Fruit fly (Drosophila melanogaster): ENCODE results near the gene Roc1a.

Roc1a gene

DNA sequence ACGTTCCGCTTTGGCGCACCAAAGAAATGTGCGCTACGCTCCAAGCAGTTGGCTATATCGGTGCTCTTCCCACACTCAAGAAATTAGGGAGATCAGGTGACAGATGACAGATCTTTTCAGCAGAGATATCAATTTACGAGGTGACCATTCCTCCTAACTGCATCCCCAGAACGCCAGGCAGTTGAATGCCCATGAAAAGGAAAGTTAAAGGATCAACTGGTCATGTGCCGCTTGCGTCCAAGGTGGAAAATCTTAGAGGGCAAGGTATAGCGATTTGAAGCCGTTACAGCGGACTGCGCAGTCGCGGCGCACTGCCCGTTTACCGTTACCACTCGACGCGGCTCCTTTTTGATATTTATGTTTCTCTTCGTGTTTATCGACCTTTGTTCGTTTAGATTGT, 28.5 kb upstream of the Roc1a start (continued):
- TF ChIP-seq Eip74EF (GFP tag; optimal IDR thresholded peaks at IDR 0.05) = no peak
- peak; percentile 10 for TF ChIP-seq CG12769 (tag; optimal IDR thresholded peaks at IDR 0.05)
- peak; percentile 39 for TF ChIP-seq mam (GFP tag; optimal IDR thresholded peaks at IDR 0.05)
- TF ChIP-seq CG8359 (GFP tag; optimal IDR thresholded peaks at IDR 0.05; ENCODE audit: borderline replicate concordance) = no peak
- no peak for TF ChIP-seq CG14965 (GFP tag; optimal IDR thresholded peaks at IDR 0.05; ENCODE audit: borderline replicate concordance)
- 0 out of 3 replicates have a peak, but pooled peaks have one; percentile 30 for TF ChIP-seq Dbx (GFP tag; IDR thresholded peaks at IDR 0.05)
- TF ChIP-seq tin (GFP tag; optimal IDR thresholded peaks at IDR 0.05) = no peak
- no peak for TF ChIP-seq CG31365 (tag; optimal IDR thresholded peaks at IDR 0.05)
- TF ChIP-seq Dfd (GFP tag; optimal IDR thresholded peaks at IDR 0.05) = no peak
- peak; percentile 26 for TF ChIP-seq dmrt99B (tag; optimal IDR thresholded peaks at IDR 0.05)
- no peak for TF ChIP-seq CG18011 (GFP tag; optimal IDR thresholded peaks at IDR 0.05)
- no peak for TF ChIP-seq salm (tag; optimal IDR thresholded peaks at IDR 0.05)
- no peak for TF ChIP-seq CG7745 (tag; optimal IDR thresholded peaks at IDR 0.05)
- no peak for TF ChIP-seq scrt (GFP tag; optimal IDR thresholded peaks at IDR 0.05)
- no peak for TF ChIP-seq CG3065 (GFP tag; optimal IDR thresholded peaks at IDR 0.05)
- no peak for TF ChIP-seq Drgx (GFP tag; IDR thresholded peaks at IDR 0.05)
- TF ChIP-seq pum (GFP tag; optimal IDR thresholded peaks at IDR 0.05) = no peak
- 0 out of 2 replicates have a peak, but pooled peaks have one; percentile 31 for TF ChIP-seq ttk (GFP tag; IDR thresholded peaks at IDR 0.05)
- TF ChIP-seq danr (GFP tag; IDR thresholded peaks at IDR 0.05) = no peak
- no peak for TF ChIP-seq CrebB (tag; optimal IDR thresholded peaks at IDR 0.05)
- peak; percentile 20 for TF ChIP-seq org-1 (GFP tag; optimal IDR thresholded peaks at IDR 0.05)
- TF ChIP-seq Med (GFP tag) = peak; percentile 84
- TF ChIP-seq CG33213 (GFP tag; optimal IDR thresholded peaks at IDR 0.05) = no peak
- no peak for TF ChIP-seq Tbp (GFP tag; optimal IDR thresholded peaks at IDR 0.05)
- TF ChIP-seq CG8924 (tag; optimal IDR thresholded peaks at IDR 0.05) = peak; percentile 26
- TF ChIP-seq NC2α (GFP tag; optimal IDR thresholded peaks at IDR 0.05) = no peak
- no peak for TF ChIP-seq CG4617 (GFP tag; optimal IDR thresholded peaks at IDR 0.05; ENCODE audit: borderline replicate concordance)
- peak; percentile 34 for TF ChIP-seq D19A (tag; optimal IDR thresholded peaks at IDR 0.05)
- TF ChIP-seq Atf6 (GFP tag; IDR thresholded peaks at IDR 0.05) = 0 out of 2 replicates have a peak, but pooled peaks have one; percentile 27
- TF ChIP-seq bowl (GFP tag; IDR thresholded peaks at IDR 0.05) = no peak
- TF ChIP-seq Hsf (GFP tag; optimal IDR thresholded peaks at IDR 0.05) = peak; percentile 28
- no peak for TF ChIP-seq Dip2 (GFP tag; IDR thresholded peaks at IDR 0.05)
- no peak for TF ChIP-seq ci (GFP tag; IDR thresholded peaks at IDR 0.05)
- TF ChIP-seq ham (GFP tag; IDR thresholded peaks at IDR 0.05) = no peak
- no peak for TF ChIP-seq dimm (GFP tag; IDR thresholded peaks at IDR 0.05)
- TF ChIP-seq cad (GFP tag; optimal IDR thresholded peaks at IDR 0.05) = no peak
- no peak for TF ChIP-seq so (GFP tag; IDR thresholded peaks at IDR 0.05)
- peak; percentile 10 for TF ChIP-seq Meics (GFP tag; optimal IDR thresholded peaks at IDR 0.05)
- no peak for TF ChIP-seq CG4730 (GFP tag; IDR thresholded peaks at IDR 0.05)
- TF ChIP-seq luna (GFP tag; optimal IDR thresholded peaks at IDR 0.05) = no peak
- TF ChIP-seq eve (GFP tag; optimal IDR thresholded peaks at IDR 0.05) = no peak
- no peak for TF ChIP-seq CG6683 (GFP tag; optimal IDR thresholded peaks at IDR 0.05)
- peak; percentile 12 for TF ChIP-seq gro (GFP tag; optimal IDR thresholded peaks at IDR 0.05)
- no peak for TF ChIP-seq amos (GFP tag; IDR thresholded peaks at IDR 0.05; ENCODE audit: partially characterized antibody)
- TF ChIP-seq Pdp1 (GFP tag; optimal IDR thresholded peaks at IDR 0.05) = peak in 1 of 2 experiments; percentile 29
- peak; percentile 10 for TF ChIP-seq Six4 (GFP tag; optimal IDR thresholded peaks at IDR 0.05)
- no peak for TF ChIP-seq Taf1 (GFP tag; IDR thresholded peaks at IDR 0.05)
- TF ChIP-seq ewg (GFP tag; optimal IDR thresholded peaks at IDR 0.05) = no peak
- TF ChIP-seq slp2 (GFP tag; optimal IDR thresholded peaks at IDR 0.05) = peak; percentile 13
- TF ChIP-seq ase (GFP tag; IDR thresholded peaks at IDR 0.05) = no peak
- no peak for TF ChIP-seq CG11723 (GFP tag; optimal IDR thresholded peaks at IDR 0.05)
- TF ChIP-seq shn (GFP tag; optimal IDR thresholded peaks at IDR 0.05) = peak; percentile 28
